Worm (Caenorhabditis elegans) whole organism, L4 larva: Measurements from ENCODE around the gene F52C6.4.
A peak's percentile ranks its signal among the peaks of the same experiment; 100 is the strongest.

Source experiments
- F37D6.2 ChIP-seq: sonication (generic microtip); optimal IDR thresholded peaks from 2 replicates; lab custom pipeline; 2016; ENCODE audit warnings: mild to moderate bottlenecking, missing genetic modification characterization, missing compliant biosample characterization
- F49E8.2 ChIP-seq: sonication (generic microtip); optimal IDR thresholded peaks from 2 replicates; lab custom pipeline; 2016; ENCODE audit warnings: missing compliant biosample characterization, mild to moderate bottlenecking, missing genetic modification characterization, borderline replicate concordance
- R02D3.7 ChIP-seq: fragments of 150-350 bp; sonication (generic microtip); optimal IDR thresholded peaks from 3 replicates; lab custom pipeline; 2014; ENCODE audit warnings: missing biosample characterization, missing genetic modification characterization
- T20F7.1 ChIP-seq: fragments of 200-800 bp; sonication (Bioruptor generic); optimal IDR thresholded peaks from 2 replicates; lab custom pipeline; 2018; ENCODE audit warnings: mild to moderate bottlenecking, missing genetic modification characterization, missing compliant biosample characterization
- T26A8.4 ChIP-seq: fragments of 200-800 bp; sonication (Bioruptor generic); IDR thresholded peaks from 2 replicates; pipeline ENCODE4 v1.3.6; 2022; ENCODE audit warnings: missing genetic modification characterization, missing compliant biosample characterization
- Y75B8A.6 ChIP-seq: fragments of 200-800 bp; sonication (Bioruptor generic); IDR thresholded peaks from 2 replicates; pipeline ENCODE4 v1.3.6; 2022; ENCODE audit warnings: missing genetic modification reagents, missing genetic modification characterization, missing compliant biosample characterization
- ZK337.2 ChIP-seq: fragments of 200-800 bp; sonication (Bioruptor generic); IDR thresholded peaks from 2 replicates; pipeline ENCODE4 v1.3.6; 2022; ENCODE audit warnings: missing genetic modification reagents, missing genetic modification characterization, missing compliant biosample characterization
- ZK546.5 ChIP-seq, 2 experiments: sonication (generic microtip); optimal IDR thresholded peaks; 2 replicates each; lab custom pipeline; 2017; ENCODE audit warnings: missing biosample characterization in 2 of 2, missing genetic modification characterization in 2 of 2
- aly-2 ChIP-seq: sonication (generic microtip); optimal IDR thresholded peaks from 2 replicates; lab custom pipeline; 2018; ENCODE audit warnings: missing biosample characterization, missing genetic modification characterization
- ceh-32 ChIP-seq: sonication (generic microtip); optimal IDR thresholded peaks from 2 replicates; lab custom pipeline; 2016; ENCODE audit warnings: mild to moderate bottlenecking, missing genetic modification characterization, missing compliant biosample characterization; ENCODE audit not compliant: poor library complexity
- ceh-44 ChIP-seq: fragments of 200-800 bp; sonication (Bioruptor generic); IDR thresholded peaks from 2 replicates; pipeline ENCODE4 v1.3.6; 2022; ENCODE audit warnings: missing genetic modification reagents, missing genetic modification characterization, missing compliant biosample characterization
- ceh-62 ChIP-seq: sonication (generic microtip); optimal IDR thresholded peaks from 2 replicates; lab custom pipeline; 2017; ENCODE audit warnings: missing biosample characterization, missing genetic modification characterization
- daf-12 ChIP-seq: fragments of 150-350 bp; optimal IDR thresholded peaks from 2 replicates; lab custom pipeline; 2014; ENCODE audit warnings: missing biosample characterization, missing genetic modification reagents, missing genetic modification characterization
- daf-19 ChIP-seq: fragments of 200-800 bp; sonication (Bioruptor generic); conservative IDR thresholded peaks from 2 replicates; pipeline ENCODE4 v1.3.6; 2022; ENCODE audit warnings: missing genetic modification characterization, missing compliant biosample characterization
- dmd-8 ChIP-seq: fragments of 200-800 bp; sonication (Bioruptor generic); IDR thresholded peaks from 2 replicates; pipeline ENCODE4 v1.3.6; 2022; ENCODE audit warnings: missing genetic modification characterization, missing compliant biosample characterization
- dmd-9 ChIP-seq: fragments of 200-800 bp; sonication (Bioruptor generic); IDR thresholded peaks from 2 replicates; pipeline ENCODE4 v1.3.6; 2022; ENCODE audit warnings: missing genetic modification reagents, missing genetic modification characterization, missing compliant biosample characterization
- dpl-1 ChIP-seq: fragments of 150-350 bp; optimal IDR thresholded peaks from 2 replicates; lab custom pipeline; 2014; ENCODE audit warnings: missing biosample characterization, missing genetic modification reagents, missing genetic modification characterization
- egl-27 ChIP-seq: sonication (generic microtip); optimal IDR thresholded peaks from 3 replicates; lab custom pipeline; 2017; ENCODE audit warnings: missing biosample characterization, missing genetic modification reagents, missing genetic modification characterization
- fkh-10 ChIP-seq: fragments of 150-350 bp; optimal IDR thresholded peaks from 2 replicates; lab custom pipeline; 2014; ENCODE audit warnings: missing biosample characterization, missing genetic modification reagents, missing genetic modification characterization
- fos-1 ChIP-seq: fragments of 150-350 bp; optimal IDR thresholded peaks from 2 replicates; lab custom pipeline; 2014; ENCODE audit warnings: missing biosample characterization, missing genetic modification characterization
- lin-1 ChIP-seq: fragments of 200-800 bp; sonication (Bioruptor generic); IDR thresholded peaks from 2 replicates; pipeline ENCODE4 v1.3.6; 2022; ENCODE audit warnings: missing genetic modification reagents, missing genetic modification characterization, missing compliant biosample characterization
- lin-38 ChIP-seq: fragments of 200-800 bp; sonication (Bioruptor generic); IDR thresholded peaks from 2 replicates; pipeline ENCODE4 v1.3.6; 2022; ENCODE audit warnings: missing genetic modification reagents, missing genetic modification characterization, missing compliant biosample characterization
- madf-9 ChIP-seq: fragments of 200-800 bp; sonication (Bioruptor generic); conservative IDR thresholded peaks from 2 replicates; pipeline ENCODE4 v1.3.6; 2022; ENCODE audit warnings: missing genetic modification reagents, missing genetic modification characterization, missing compliant biosample characterization
- mdl-1 ChIP-seq, 2 experiments: fragments of 150-350 bp in 1 of 2; sonication (generic microtip) in 1 of 2; optimal IDR thresholded peaks; 2 replicates each; lab custom pipeline; 2014 to 2017; ENCODE audit warnings: missing biosample characterization in 2 of 2, missing genetic modification characterization in 2 of 2
- mep-1 ChIP-seq: fragments of 150-350 bp; sonication (generic microtip); optimal IDR thresholded peaks from 3 replicates; lab custom pipeline; 2014; ENCODE audit warnings: missing biosample characterization, missing genetic modification characterization
- mes-2 ChIP-seq: sonication (generic microtip); optimal IDR thresholded peaks from 2 replicates; lab custom pipeline; 2016; ENCODE audit warnings: missing genotype, mild to moderate bottlenecking, missing genetic modification characterization, missing compliant biosample characterization; ENCODE audit not compliant: poor library complexity, severe bottlenecking
- nhr-10 ChIP-seq: fragments of 150-350 bp; optimal IDR thresholded peaks from 2 replicates; lab custom pipeline; 2014; ENCODE audit warnings: missing biosample characterization, missing genetic modification characterization
- nhr-11 ChIP-seq: fragments of 150-350 bp; optimal IDR thresholded peaks from 2 replicates; lab custom pipeline; 2014; ENCODE audit warnings: missing biosample characterization, missing genetic modification characterization
- nhr-25 ChIP-seq: sonication (generic microtip); optimal IDR thresholded peaks from 2 replicates; lab custom pipeline; 2017; ENCODE audit warnings: missing genetic modification characterization, mild to moderate bottlenecking, missing compliant biosample characterization, antibody characterized with exemption, moderate library complexity, borderline replicate concordance; ENCODE audit not compliant: insufficient read depth
- nhr-42 ChIP-seq: fragments of 200-800 bp; sonication (Bioruptor generic); IDR thresholded peaks from 2 replicates; pipeline ENCODE4 v1.3.6; 2022; ENCODE audit warnings: missing genetic modification characterization, missing compliant biosample characterization
- nhr-48 ChIP-seq: sonication (generic microtip); optimal IDR thresholded peaks from 2 replicates; lab custom pipeline; 2016; ENCODE audit warnings: mild to moderate bottlenecking, missing genetic modification characterization, missing compliant biosample characterization
- nhr-6 ChIP-seq: fragments of 150-350 bp; optimal IDR thresholded peaks from 2 replicates; lab custom pipeline; 2014; ENCODE audit warnings: missing biosample characterization, missing genetic modification characterization
- nhr-76 ChIP-seq: fragments of 150-350 bp; optimal IDR thresholded peaks from 2 replicates; lab custom pipeline; 2014; ENCODE audit warnings: missing biosample characterization, missing genetic modification characterization
- pqm-1 ChIP-seq: sonication (generic microtip); optimal IDR thresholded peaks from 2 replicates; lab custom pipeline; 2017; ENCODE audit warnings: missing biosample characterization, missing genetic modification characterization
- sdz-12 ChIP-seq: fragments of 200-800 bp; sonication (Bioruptor generic); optimal IDR thresholded peaks from 2 replicates; lab custom pipeline; 2018; ENCODE audit warnings: mild to moderate bottlenecking, missing genetic modification characterization, missing compliant biosample characterization
- set-16 ChIP-seq: fragments of 200-800 bp; sonication (Bioruptor generic); IDR thresholded peaks from 2 replicates; pipeline ENCODE4 v1.3.6; 2022; ENCODE audit warnings: missing genetic modification reagents, missing genetic modification characterization, missing compliant biosample characterization
- snpc-1.2 ChIP-seq: fragments of 200-800 bp; sonication (Bioruptor generic); IDR thresholded peaks from 2 replicates; pipeline ENCODE4 v1.3.6; 2022; ENCODE audit warnings: missing genetic modification reagents, missing genetic modification characterization, missing compliant biosample characterization
- snpc-4 ChIP-seq: fragments of 150-350 bp; optimal IDR thresholded peaks from 2 replicates; lab custom pipeline; 2014; ENCODE audit warnings: missing biosample characterization, missing genetic modification characterization
- spr-1 ChIP-seq: sonication (generic microtip); optimal IDR thresholded peaks from 2 replicates; lab custom pipeline; 2016; ENCODE audit warnings: mild to moderate bottlenecking, missing genetic modification characterization, missing compliant biosample characterization
- spr-3 ChIP-seq: fragments of 200-800 bp; sonication (Bioruptor generic); optimal IDR thresholded peaks from 2 replicates; lab custom pipeline; 2018; ENCODE audit warnings: mild to moderate bottlenecking, missing genetic modification characterization, missing compliant biosample characterization
- tag-97 ChIP-seq: fragments of 200-800 bp; sonication (Bioruptor generic); IDR thresholded peaks from 2 replicates; pipeline ENCODE4 v1.3.6; 2022; ENCODE audit warnings: missing genetic modification characterization, missing compliant biosample characterization
- tra-1 ChIP-seq: fragments of 200-800 bp; sonication (Bioruptor generic); IDR thresholded peaks from 2 replicates; pipeline ENCODE4 v1.3.6; 2022; ENCODE audit warnings: missing genetic modification reagents, missing genetic modification characterization, missing compliant biosample characterization
- unc-130 ChIP-seq: sonication (generic microtip); optimal IDR thresholded peaks from 2 replicates; lab custom pipeline; 2016; ENCODE audit warnings: missing genetic modification reagents, missing genetic modification characterization, missing compliant biosample characterization
- zfp-3 ChIP-seq: fragments of 200-800 bp; sonication (Bioruptor generic); conservative IDR thresholded peaks from 2 replicates; pipeline ENCODE4 v1.3.6; 2022; ENCODE audit warnings: missing genetic modification reagents, missing genetic modification characterization, missing compliant biosample characterization
- zip-11 ChIP-seq: fragments of 200-800 bp; sonication (Bioruptor generic); IDR thresholded peaks from 2 replicates; pipeline ENCODE4 v1.3.6; 2022; ENCODE audit warnings: missing genetic modification characterization, missing compliant biosample characterization
- ztf-7 ChIP-seq: fragments of 150-350 bp; optimal IDR thresholded peaks from 2 replicates; lab custom pipeline; 2014; ENCODE audit warnings: missing biosample characterization, missing genetic modification characterization

The F52C6.4 gene

DNA sequence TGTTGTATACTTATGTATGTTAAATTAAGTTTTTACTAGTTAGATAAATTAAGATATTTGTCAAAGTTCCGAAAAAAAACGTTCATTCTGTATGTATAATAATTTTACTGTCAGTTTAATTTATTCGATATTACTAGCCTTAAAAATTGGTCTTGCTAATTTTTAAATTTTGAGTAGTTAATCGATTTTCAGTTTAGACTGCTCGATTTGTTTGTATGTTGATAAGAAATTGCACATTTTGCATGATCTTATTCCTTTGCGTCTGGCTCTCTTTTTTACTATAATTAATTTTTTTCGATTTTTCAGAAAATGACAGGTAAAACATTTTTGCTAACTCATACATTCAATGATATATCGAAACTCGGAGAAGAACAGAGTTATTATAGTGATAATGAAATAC, 23.0 kb upstream of the F52C6.4 start, which contains the start of gene math-24:
Gene math-24, plus strand, starts transcription at position 301 of the 400 bp plus-strand sequence.
- TF ChIP-seq egl-27 (tag; lab: Kevin White, UChicago) (no peak), Y75B8A.6 (GFP tag; lab: Robert Waterston, UW) (no peak), F49E8.2 (tag; lab: Kevin White, UChicago) (no peak), nhr-11 (tag; lab: Kevin White, UChicago) (no peak), fos-1 (tag; lab: Kevin White, UChicago) (no peak), dmd-8 (no peak), nhr-10 (tag; lab: Kevin White, UChicago) (no peak), nhr-6 (tag; lab: Kevin White, UChicago) (no peak), mes-2 (tag; lab: Kevin White, UChicago) (no peak), nhr-25 (tag; lab: Kevin White, UChicago) (no peak), ceh-62 (no peak), aly-2 (no peak), mep-1 (tag; lab: Kevin White, UChicago) (no peak), set-16 (GFP tag; lab: Robert Waterston, UW) (no peak), fkh-10 (GFP tag; lab: Kevin White, UChicago) (no peak)
- TF ChIP-seq, all 104 proteins: peak for 0

DNA sequence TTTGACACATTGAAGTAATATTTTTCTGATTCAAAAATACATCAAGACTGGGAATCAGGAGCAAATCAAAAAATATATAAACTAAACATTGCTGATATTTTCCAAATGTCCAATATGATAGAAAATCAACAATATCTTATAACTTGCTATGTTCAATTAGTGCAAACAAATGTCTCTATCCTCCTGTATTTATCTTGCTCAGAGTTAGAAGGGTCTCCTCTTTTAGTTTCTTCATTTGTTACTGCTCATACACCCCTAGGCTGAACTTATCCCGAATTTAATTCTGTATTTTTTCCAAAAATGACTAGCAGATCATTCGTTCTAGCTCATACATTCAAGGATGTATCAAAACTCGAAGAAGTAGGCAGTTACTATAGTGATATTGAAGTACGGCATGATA, 21.0 kb upstream of the F52C6.4 start, which contains the start of gene math-23:
Gene math-23, plus strand, starts transcription at position 301 of the 400 bp plus-strand sequence.
- TF ChIP-seq tag-97 (GFP tag; lab: Robert Waterston, UW) = no peak
- no peak for TF ChIP-seq daf-19 (GFP tag; lab: Robert Waterston, UW)
- TF ChIP-seq dpl-1 (GFP tag; lab: Kevin White, UChicago) = no peak
- no peak for TF ChIP-seq lin-38 (GFP tag; lab: Robert Waterston, UW)
- TF ChIP-seq ceh-62 = no peak
- TF ChIP-seq tra-1 (GFP tag; lab: Robert Waterston, UW) = no peak
- TF ChIP-seq snpc-4 (tag; lab: Kevin White, UChicago) = no peak
- no peak for TF ChIP-seq lin-1 (GFP tag; lab: Robert Waterston, UW)
- no peak for TF ChIP-seq spr-1 (tag; lab: Kevin White, UChicago)
- TF ChIP-seq unc-130 (GFP tag; lab: Kevin White, UChicago) = no peak
- no peak for TF ChIP-seq zfp-3 (GFP tag; lab: Robert Waterston, UW)
- TF ChIP-seq ZK337.2 (GFP tag; lab: Robert Waterston, UW) = no peak
- TF ChIP-seq mdl-1 (tag; optimal IDR thresholded peaks at IDR 0.05; lab: Kevin White, UChicago) = no peak
- no peak for TF ChIP-seq nhr-11 (tag; lab: Kevin White, UChicago)
- no peak for TF ChIP-seq daf-12
- TF ChIP-seq madf-9 (GFP tag; lab: Robert Waterston, UW) = no peak
- TF ChIP-seq zip-11 (GFP tag; lab: Robert Waterston, UW) = no peak
- no peak for TF ChIP-seq sdz-12 (GFP tag; lab: Kevin White, UChicago)

DNA sequence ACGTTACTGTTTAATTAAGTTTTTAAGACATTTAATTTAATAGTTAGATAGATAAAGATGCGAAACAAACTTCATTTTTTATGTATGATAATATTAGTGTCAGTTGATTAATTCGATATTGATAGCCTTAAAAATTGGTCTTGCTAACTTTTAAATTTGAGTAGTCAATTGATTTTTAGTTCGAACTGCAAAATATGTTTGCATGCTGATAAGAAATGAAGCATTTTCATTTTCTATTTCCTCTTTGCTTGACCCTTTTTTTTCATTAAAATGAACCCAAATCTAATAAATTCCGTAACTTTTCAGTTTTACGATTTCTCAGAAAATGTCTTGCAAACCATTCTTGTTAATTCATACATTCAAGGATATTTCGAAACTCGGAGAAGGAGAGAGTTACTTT, 17.8 kb upstream of the F52C6.4 start, which contains the start of gene math-22:
Gene math-22, plus strand, starts transcription at position 301 of the 400 bp plus-strand sequence.
- TF ChIP-seq pqm-1 (tag; lab: Kevin White, UChicago) (peak; percentile 19), ztf-7 (tag; lab: Kevin White, UChicago) (no peak)

DNA sequence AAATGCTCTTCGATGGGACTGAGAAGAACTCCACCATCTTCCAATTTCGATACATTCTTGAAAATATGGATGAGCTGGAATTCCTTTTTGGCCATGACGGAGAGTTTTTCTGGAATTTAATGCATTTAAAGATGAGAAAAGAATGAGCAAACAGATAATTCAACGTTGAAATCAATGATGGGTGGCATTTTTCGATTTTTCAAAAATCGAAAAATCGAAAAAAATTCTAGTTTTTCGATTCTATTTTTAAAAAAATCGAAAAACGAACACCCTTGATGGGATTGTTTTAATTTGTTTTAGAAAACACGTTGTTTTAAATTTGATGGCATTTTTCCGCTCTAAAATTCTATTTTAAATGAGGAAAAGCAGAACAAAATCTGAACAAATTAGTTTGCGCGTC, 10.2 kb upstream of the F52C6.4 start, which contains the start of gene math-31:
Gene math-31, minus strand, starts transcription at position 101 of the 400 bp plus-strand sequence.
- TF ChIP-seq ceh-32 (no peak), F49E8.2 (tag; lab: Kevin White, UChicago) (no peak), nhr-76 (tag; lab: Kevin White, UChicago) (no peak), ZK546.5 (tag; optimal IDR thresholded peaks at IDR 0.05; lab: Kevin White, UChicago) (no peak), spr-3 (GFP tag; lab: Kevin White, UChicago) (no peak), dmd-9 (GFP tag; lab: Robert Waterston, UW) (no peak), F37D6.2 (tag; lab: Kevin White, UChicago) (no peak), snpc-1.2 (no peak), T20F7.1 (no peak), nhr-42 (GFP tag; lab: Robert Waterston, UW) (no peak), R02D3.7 (no peak), ceh-44 (GFP tag; lab: Robert Waterston, UW) (no peak), sdz-12 (GFP tag; lab: Kevin White, UChicago) (no peak), T26A8.4 (no peak), nhr-25 (tag; lab: Kevin White, UChicago) (no peak), snpc-4 (tag; lab: Kevin White, UChicago) (no peak), nhr-48 (tag; lab: Kevin White, UChicago) (no peak), dpl-1 (GFP tag; lab: Kevin White, UChicago) (no peak)
